Worm (Caenorhabditis elegans) whole organism, L2 larva: ENCODE results near the gene C08F11.10.
"Not testable (repeated sequence)": the region's sequence is repeated elsewhere in the genome, so short reads cannot be mapped to it uniquely, and the experiment has no call there.

Experiments used
- C34F6.9 ChIP-seq: fragments of 150-350 bp; optimal IDR thresholded peaks from 2 replicates; lab custom pipeline; 2014; ENCODE audit warnings: missing biosample characterization, missing genetic modification characterization
- F13H6.1 ChIP-seq: sonication (generic microtip); optimal IDR thresholded peaks from 2 replicates; lab custom pipeline; 2016; ENCODE audit warnings: missing genetic modification characterization, missing compliant biosample characterization
- R02D3.7 ChIP-seq: fragments of 150-350 bp; optimal IDR thresholded peaks from 2 replicates; lab custom pipeline; 2014; ENCODE audit warnings: missing biosample characterization, missing genetic modification characterization
- ZK546.5 ChIP-seq: sonication (generic microtip); optimal IDR thresholded peaks from 2 replicates; lab custom pipeline; 2017; ENCODE audit warnings: missing biosample characterization, missing genetic modification characterization
- alr-1 ChIP-seq: fragments of 150-350 bp; optimal IDR thresholded peaks from 2 replicates; lab custom pipeline; 2014; ENCODE audit warnings: missing biosample characterization, missing genetic modification characterization
- aly-2 ChIP-seq: fragments of 150-350 bp; optimal IDR thresholded peaks from 2 replicates; lab custom pipeline; 2014; ENCODE audit warnings: missing biosample characterization, missing genetic modification characterization
- ama-1 ChIP-seq: fragments of 150-350 bp; optimal IDR thresholded peaks from 2 replicates; lab custom pipeline; 2018; ENCODE audit warnings: inconsistent platforms
- ceh-82 ChIP-seq: fragments of 150-350 bp; optimal IDR thresholded peaks from 2 replicates; lab custom pipeline; 2014; ENCODE audit warnings: missing biosample characterization, missing genetic modification characterization
- crh-2 ChIP-seq: sonication (generic microtip); optimal IDR thresholded peaks from 2 replicates; lab custom pipeline; 2017; ENCODE audit warnings: missing biosample characterization, missing genetic modification characterization
- dmd-4 ChIP-seq: sonication (generic microtip); optimal IDR thresholded peaks from 2 replicates; lab custom pipeline; 2017; ENCODE audit warnings: missing biosample characterization, missing genetic modification characterization
- elt-1 ChIP-seq: fragments of 150-350 bp; optimal IDR thresholded peaks from 2 replicates; lab custom pipeline; 2014; ENCODE audit warnings: missing biosample characterization, missing genetic modification characterization
- elt-3 ChIP-seq: sonication (generic microtip); optimal IDR thresholded peaks from 2 replicates; lab custom pipeline; 2017; ENCODE audit warnings: missing biosample characterization, missing genetic modification characterization
- fos-1 ChIP-seq: fragments of 150-350 bp; optimal IDR thresholded peaks from 2 replicates; lab custom pipeline; 2014; ENCODE audit warnings: missing biosample characterization, missing genetic modification characterization
- gmeb-1 ChIP-seq: fragments of 150-350 bp; optimal IDR thresholded peaks from 2 replicates; lab custom pipeline; 2014; ENCODE audit warnings: missing biosample characterization, missing genetic modification characterization
- lin-11 ChIP-seq: fragments of 150-350 bp; sonication (generic microtip); optimal IDR thresholded peaks from 2 replicates; lab custom pipeline; 2014; ENCODE audit warnings: missing biosample characterization, missing genetic modification characterization, inconsistent platforms, mixed read lengths
- lin-13 ChIP-seq: fragments of 150-350 bp; optimal IDR thresholded peaks from 2 replicates; lab custom pipeline; 2014; ENCODE audit warnings: missing biosample characterization, missing genetic modification reagents, missing genetic modification characterization
- lin-39 ChIP-seq: fragments of 150-350 bp; optimal IDR thresholded peaks from 2 replicates; lab custom pipeline; 2014; ENCODE audit warnings: missing biosample characterization, missing genetic modification reagents, missing genetic modification characterization
- lsy-2 ChIP-seq, 2 experiments: fragments of 150-350 bp in 1 of 2; sonication (generic microtip) in 1 of 2; optimal IDR thresholded peaks; 2 replicates each; lab custom pipeline; 2014 to 2017; ENCODE audit warnings: missing biosample characterization in 2 of 2, missing genetic modification characterization in 2 of 2
- mab-5 ChIP-seq: fragments of 150-350 bp; optimal IDR thresholded peaks from 2 replicates; lab custom pipeline; 2014; ENCODE audit warnings: missing biosample characterization, missing genetic modification characterization
- mbf-1 ChIP-seq: sonication (generic microtip); optimal IDR thresholded peaks from 2 replicates; lab custom pipeline; 2017; ENCODE audit warnings: missing biosample characterization, missing genetic modification characterization
- mdl-1 ChIP-seq, 2 experiments: fragments of 150-350 bp in 1 of 2; sonication (generic microtip) in 1 of 2; optimal IDR thresholded peaks; 2 replicates each; lab custom pipeline; 2017; ENCODE audit warnings: missing biosample characterization in 2 of 2, missing genetic modification characterization in 2 of 2
- nhr-11 ChIP-seq: fragments of 150-350 bp; optimal IDR thresholded peaks from 2 replicates; lab custom pipeline; 2014; ENCODE audit warnings: missing biosample characterization, missing genetic modification characterization
- nhr-12 ChIP-seq: fragments of 150-350 bp; optimal IDR thresholded peaks from 2 replicates; lab custom pipeline; 2014; ENCODE audit warnings: missing biosample characterization, missing genetic modification characterization
- nhr-129 ChIP-seq: fragments of 150-350 bp; optimal IDR thresholded peaks from 2 replicates; lab custom pipeline; 2014; ENCODE audit warnings: missing biosample characterization, missing genetic modification characterization
- nhr-21 ChIP-seq: fragments of 150-350 bp; optimal IDR thresholded peaks from 2 replicates; lab custom pipeline; 2014; ENCODE audit warnings: missing biosample characterization, missing genetic modification characterization
- nhr-23 ChIP-seq: fragments of 150-350 bp; optimal IDR thresholded peaks from 2 replicates; lab custom pipeline; 2014; ENCODE audit warnings: missing biosample characterization, missing genetic modification reagents, missing genetic modification characterization
- nhr-237 ChIP-seq: fragments of 150-350 bp; optimal IDR thresholded peaks from 2 replicates; lab custom pipeline; 2014; ENCODE audit warnings: missing biosample characterization, missing genetic modification characterization
- nhr-25 ChIP-seq: fragments of 150-350 bp; sonication (generic microtip); optimal IDR thresholded peaks from 3 replicates; lab custom pipeline; 2014; ENCODE audit warnings: missing biosample characterization, missing genetic modification characterization
- nhr-6 ChIP-seq: fragments of 150-350 bp; optimal IDR thresholded peaks from 2 replicates; lab custom pipeline; 2014; ENCODE audit warnings: missing biosample characterization, missing genetic modification characterization
- skn-1 ChIP-seq: sonication (generic microtip); optimal IDR thresholded peaks from 2 replicates; lab custom pipeline; 2017; ENCODE audit warnings: missing biosample characterization, missing genetic modification characterization
- sma-3 ChIP-seq: sonication (generic microtip); optimal IDR thresholded peaks from 2 replicates; lab custom pipeline; 2016; ENCODE audit warnings: missing genetic modification reagents, missing genetic modification characterization, missing compliant biosample characterization
- sma-9 ChIP-seq, 2 experiments: fragments of 150-350 bp in 1 of 2; sonication (generic microtip) in 1 of 2; optimal IDR thresholded peaks; 2 replicates each; lab custom pipeline; 2014 to 2016; ENCODE audit warnings: missing genetic modification characterization in 2 of 2, mild to moderate bottlenecking in 1 of 2, missing biosample characterization in 1 of 2, missing compliant biosample characterization in 1 of 2, missing genetic modification reagents in 1 of 2, moderate library complexity in 1 of 2
- unc-55 ChIP-seq: fragments of 150-350 bp; sonication (generic microtip); optimal IDR thresholded peaks from 3 replicates; lab custom pipeline; 2014; ENCODE audit warnings: missing biosample characterization, missing genetic modification reagents, missing genetic modification characterization
- unc-62 ChIP-seq: fragments of 150-350 bp; optimal IDR thresholded peaks from 2 replicates; lab custom pipeline; 2014; ENCODE audit warnings: missing biosample characterization, missing genetic modification reagents, missing genetic modification characterization
- zag-1 ChIP-seq: fragments of 150-350 bp; optimal IDR thresholded peaks from 2 replicates; lab custom pipeline; 2014; ENCODE audit warnings: missing biosample characterization, missing genetic modification characterization

C08F11.10 gene

DNA sequence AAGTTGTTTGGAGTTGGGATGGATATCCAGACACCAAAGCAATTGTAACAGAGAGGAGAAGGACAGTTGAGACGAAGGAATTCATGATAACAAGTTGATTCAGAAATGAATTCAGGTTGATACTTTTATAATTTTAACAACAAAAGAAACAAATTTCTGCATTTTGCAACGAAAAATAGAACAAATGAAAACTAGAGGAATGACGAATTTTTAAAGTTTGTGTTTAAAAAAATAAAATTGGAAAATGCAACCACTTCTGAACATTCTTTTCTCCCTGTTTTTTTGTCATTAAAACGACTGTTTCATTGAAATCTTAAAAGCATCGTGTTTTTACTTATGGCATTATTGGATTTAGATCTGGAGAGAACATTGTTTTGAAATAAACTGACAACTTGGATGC, 13.5 kb upstream of the C08F11.10 start, which contains the start of gene Y45F10C.2:
Gene Y45F10C.2 (minus strand): TSS at position 101 of the 400 bp plus-strand sequence.
- TF ChIP-seq unc-55 (GFP tag; lab: Kevin White, UChicago); nhr-25 (tag; lab: Kevin White, UChicago); nhr-21: not testable (repeated sequence)

DNA sequence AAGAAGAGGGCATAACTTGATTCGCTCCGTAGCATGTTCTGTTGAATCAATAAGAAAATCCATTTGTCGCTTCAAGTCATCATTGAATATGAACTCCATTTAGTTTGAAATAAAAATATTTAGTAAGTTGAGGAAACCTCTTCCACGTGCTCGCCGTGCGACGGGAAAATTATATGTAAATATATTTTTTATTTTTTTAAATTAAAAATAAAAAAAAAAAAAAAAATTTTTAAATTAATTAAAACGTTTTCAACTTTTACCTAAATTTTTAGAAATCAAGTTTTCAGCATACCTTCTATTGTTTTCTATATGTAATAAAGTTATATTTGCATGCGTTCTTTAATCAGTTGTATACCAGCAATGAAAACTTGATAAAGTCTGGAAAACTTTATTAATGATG, 10.4 kb upstream of the C08F11.10 start, which contains the start of gene Y45F10C.1:
Gene Y45F10C.1 (minus strand): TSS at position 101 of the 400 bp plus-strand sequence.
- TF ChIP-seq lsy-2 (tag; optimal IDR thresholded peaks at IDR 0.05; lab: Kevin White, UChicago); mbf-1 (tag; lab: Kevin White, UChicago); nhr-129 (tag; lab: Kevin White, UChicago): not testable (repeated sequence)

DNA sequence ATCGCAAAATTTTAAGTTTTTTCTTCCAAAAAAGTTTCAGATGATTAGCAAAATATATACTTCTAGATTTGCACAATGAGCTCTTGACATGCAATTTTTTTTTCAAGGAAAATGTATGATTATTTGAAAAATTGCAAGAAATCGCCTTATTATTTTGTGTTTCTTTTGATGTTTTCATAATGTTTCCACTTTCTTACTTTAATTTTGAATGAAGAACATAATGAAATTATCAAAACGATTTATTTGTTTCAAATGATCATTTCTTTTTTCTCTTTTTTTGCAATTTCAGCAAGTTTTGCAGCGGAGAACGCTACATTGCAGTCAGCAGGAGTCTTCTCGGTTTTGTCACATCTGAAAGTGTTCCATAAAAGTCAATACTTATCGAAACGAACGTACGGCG, 3.0 kb upstream of the C08F11.10 start, which contains the start of gene Y45F10C.6:
Gene Y45F10C.6 (plus strand): TSS at position 301 of the 400 bp plus-strand sequence.
- TF ChIP-seq nhr-11; C34F6.9 (tag; lab: Kevin White, UChicago); lin-13 (GFP tag; lab: Kevin White, UChicago): not testable (repeated sequence)

DNA sequence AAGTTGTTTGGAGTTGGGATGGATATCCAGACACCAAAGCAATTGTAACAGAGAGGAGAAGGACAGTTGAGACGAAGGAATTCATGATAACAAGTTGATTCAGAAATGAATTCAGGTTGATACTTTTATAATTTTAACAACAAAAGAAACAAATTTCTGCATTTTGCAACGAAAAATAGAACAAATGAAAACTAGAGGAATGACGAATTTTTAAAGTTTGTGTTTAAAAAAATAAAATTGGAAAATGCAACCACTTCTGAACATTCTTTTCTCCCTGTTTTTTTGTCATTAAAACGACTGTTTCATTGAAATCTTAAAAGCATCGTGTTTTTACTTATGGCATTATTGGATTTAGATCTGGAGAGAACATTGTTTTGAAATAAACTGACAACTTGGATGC, 2.4 kb upstream of the C08F11.10 start, which contains the start of gene C08F11.12:
Gene C08F11.12 (minus strand): TSS at position 101 of the 400 bp plus-strand sequence.
- not testable (repeated sequence) for TF ChIP-seq dmd-4, nhr-237, mab-5 (tag; lab: Kevin White, UChicago)

- TF ChIP-seq R02D3.7 (tag; lab: Kevin White, UChicago), result no peak
- TF ChIP-seq crh-2, result no peak
- TF ChIP-seq sma-9 (GFP tag; optimal IDR thresholded peaks at IDR 0.05; lab: Kevin White, UChicago), result no peak
- TF ChIP-seq sma-9 (tag; optimal IDR thresholded peaks at IDR 0.05; lab: Kevin White, UChicago), result no peak
- TF ChIP-seq unc-55 (GFP tag; lab: Kevin White, UChicago), result no peak
- no peak for TF ChIP-seq alr-1
- no peak for TF ChIP-seq dmd-4 (tag; lab: Kevin White, UChicago)
- no peak for TF ChIP-seq gmeb-1 (tag; lab: Kevin White, UChicago)
Observed at ce11 chrIV:13650238-13650637, 1.2 kb upstream of the C08F11.10 start, which contains the start of gene C08F11.17. TSS of gene C08F11.17 (minus strand) at chrIV:13650338.

ce11 chrIV:13647558-13647957, 1.5 kb downstream of the C08F11.10 start, which contains the start of gene ule-4:
TSS of gene ule-4 (minus strand) at chrIV:13647658.
- TF ChIP-seq nhr-6 (tag; lab: Kevin White, UChicago), result no peak
- TF ChIP-seq crh-2, result no peak
- no peak for TF ChIP-seq ZK546.5 (tag; lab: Kevin White, UChicago)

DNA sequence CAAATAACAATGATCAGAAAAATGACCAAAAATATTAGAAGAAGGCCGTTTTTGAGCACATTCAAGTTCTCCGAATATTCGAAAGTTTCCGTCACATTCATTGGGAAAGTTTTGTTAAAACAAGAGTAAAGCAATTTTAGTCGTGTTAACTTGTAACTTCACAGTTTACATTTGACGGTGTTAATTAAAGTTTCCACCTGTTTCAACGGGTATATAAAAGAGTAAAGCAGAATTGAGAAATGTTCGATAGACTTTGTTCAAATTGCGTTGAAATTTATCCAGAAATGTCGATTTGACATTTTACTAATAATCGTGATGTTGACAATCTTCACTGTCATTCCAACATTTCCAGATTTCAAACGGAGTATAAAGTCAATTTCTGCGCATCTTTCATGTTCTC, 3.2 kb downstream of the C08F11.10 start, which contains the start of gene srz-29:
Gene srz-29 (minus strand): TSS at position 101 of the 400 bp plus-strand sequence.
- no peak for TF ChIP-seq unc-62 (GFP tag; lab: Kevin White, UChicago)
- TF ChIP-seq nhr-25 (tag; lab: Kevin White, UChicago), result no peak
- TF ChIP-seq zag-1 (tag; lab: Kevin White, UChicago), result no peak
- TF ChIP-seq nhr-237 (tag; lab: Kevin White, UChicago), result no peak
- no peak for TF ChIP-seq elt-3 (tag; lab: Kevin White, UChicago)

ce11 chrIV:13639027-13639426, 10.0 kb downstream of the C08F11.10 start, which contains the start of gene ugt-22:
TSS of gene ugt-22 (plus strand) at chrIV:13639260.
- TF ChIP-seq gmeb-1 (tag; lab: Kevin White, UChicago) (peak; percentile 15), fos-1 (tag; lab: Kevin White, UChicago) (peak; percentile 73), skn-1 (tag; lab: Kevin White, UChicago) (peak; percentile 68), zag-1 (tag; lab: Kevin White, UChicago) (no peak)

- TF ChIP-seq mdl-1 (tag; optimal IDR thresholded peaks at IDR 0.05; lab: Kevin White, UChicago), result no peak
- no peak for TF ChIP-seq nhr-21
- no peak for TF ChIP-seq lsy-2 (tag; optimal IDR thresholded peaks at IDR 0.05; lab: Kevin White, UChicago)
- TF ChIP-seq nhr-12 (tag; lab: Kevin White, UChicago), result no peak
- no peak for TF ChIP-seq nhr-11
- no peak for TF ChIP-seq lin-11 (tag; lab: Kevin White, UChicago)
- no peak for TF ChIP-seq aly-2
- TF ChIP-seq ama-1 (lab: Kevin White, UChicago), result no peak
- TF ChIP-seq F13H6.1 (tag; lab: Kevin White, UChicago), result no peak
- TF ChIP-seq ceh-82 (tag; lab: Kevin White, UChicago), result no peak
- no peak for TF ChIP-seq gmeb-1 (tag; lab: Kevin White, UChicago)
- no peak for TF ChIP-seq R02D3.7 (tag; lab: Kevin White, UChicago)
- TF ChIP-seq lin-39, result no peak
- no peak for TF ChIP-seq elt-1
- TF ChIP-seq nhr-6 (tag; lab: Kevin White, UChicago), result no peak
- no peak for TF ChIP-seq fos-1 (tag; lab: Kevin White, UChicago)
- no peak for TF ChIP-seq sma-3 (GFP tag; lab: Kevin White, UChicago)
- TF ChIP-seq nhr-23 (tag; lab: Kevin White, UChicago), result no peak
Observed at ce11 chrIV:13636975-13637374, 12.1 kb downstream of the C08F11.10 start, which contains the start of gene C08F11.7. TSS of gene C08F11.7 (plus strand) at chrIV:13637275.
